Worm (Caenorhabditis elegans): Measurements from ENCODE around the gene spcs-3.

Gene spcs-3

DNA sequence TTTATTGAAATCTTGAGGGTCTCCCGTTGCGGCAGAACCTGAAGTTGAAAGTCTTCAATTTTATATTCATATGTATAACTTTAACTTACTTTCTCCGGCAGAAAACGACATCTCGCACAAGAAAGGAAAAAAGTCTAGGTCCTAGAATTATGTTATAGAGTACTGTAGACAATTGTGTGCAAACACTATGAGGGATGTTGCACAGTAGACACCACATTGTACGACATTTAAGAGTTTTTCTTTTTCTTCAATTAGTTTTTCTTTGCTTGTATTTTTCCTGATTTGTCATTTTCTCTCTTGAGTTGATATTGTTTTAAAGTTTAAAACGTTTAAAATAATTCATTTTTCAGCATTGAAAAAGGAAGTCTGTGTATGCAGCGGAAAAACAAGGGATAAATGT, 40.5 kb downstream of the spcs-3 start, which contains the start of the genes K06H7.7 and grp-1:
TSS of gene K06H7.7 (minus strand) at position 121 of the 400 bp plus-strand sequence.
TSS of gene grp-1 (plus strand) at position 351 of the 400 bp plus-strand sequence.
- TF ChIP-seq pha-4 (tag; optimal IDR thresholded peaks at IDR 0.05), result peak; percentile 29
- TF ChIP-seq ceh-39 (tag; optimal IDR thresholded peaks at IDR 0.05), result no peak
- peak; percentile 82 for TF ChIP-seq ces-1 (GFP tag; optimal IDR thresholded peaks at IDR 0.05)
- peak; percentile 25 for TF ChIP-seq mep-1 (tag; optimal IDR thresholded peaks at IDR 0.05)
- peak; percentile 98 for TF ChIP-seq lsy-2 (tag; optimal IDR thresholded peaks at IDR 0.05)
- no peak for TF ChIP-seq ztf-11 (tag; optimal IDR thresholded peaks at IDR 0.05)
- no peak for TF ChIP-seq zip-8 (tag; optimal IDR thresholded peaks at IDR 0.05)
- no peak for TF ChIP-seq unc-62 (GFP tag; optimal IDR thresholded peaks at IDR 0.05)
- TF ChIP-seq lin-32 (GFP tag; optimal IDR thresholded peaks at IDR 0.05), result no peak

- no peak for TF ChIP-seq unc-39 (tag; optimal IDR thresholded peaks at IDR 0.05)
- no peak for TF ChIP-seq mep-1 (tag; optimal IDR thresholded peaks at IDR 0.05)
- TF ChIP-seq ceh-39 (tag; optimal IDR thresholded peaks at IDR 0.05), result no peak
Measured at ce11 chrIII:8088235-8088634, 43.4 kb downstream of the spcs-3 start, which contains the start of gene vms-1. TSS of gene vms-1 (plus strand) at chrIII:8088535.

DNA sequence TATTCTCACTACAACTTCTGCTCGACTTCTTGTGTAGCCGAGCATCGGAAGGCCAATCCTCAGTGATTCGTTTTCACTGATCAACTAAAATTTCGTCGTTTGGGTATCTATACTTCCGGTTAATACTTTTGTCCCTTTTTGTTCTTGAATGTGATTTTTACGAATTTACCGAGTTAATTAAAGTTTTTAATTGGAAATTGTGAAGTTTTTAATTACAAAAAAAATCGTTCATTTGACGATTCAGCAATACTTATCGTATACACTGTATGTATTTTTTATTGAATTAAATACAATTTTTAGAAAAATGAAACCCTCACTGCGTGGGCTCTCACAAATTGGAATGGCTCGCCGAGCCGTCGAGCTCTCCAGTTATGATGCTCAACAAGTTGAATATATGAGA, 46.6 kb downstream of the spcs-3 start, which contains the start of gene idi-1:
TSS of gene idi-1 (plus strand) at position 301 of the 400 bp plus-strand sequence.
- TF ChIP-seq flh-1 (GFP tag; optimal IDR thresholded peaks at IDR 0.05) (no peak), bed-3 (GFP tag; optimal IDR thresholded peaks at IDR 0.05) (no peak), ceh-43 (GFP tag; optimal IDR thresholded peaks at IDR 0.05) (no peak), unc-62 (GFP tag; optimal IDR thresholded peaks at IDR 0.05) (no peak), nhr-12 (tag; optimal IDR thresholded peaks at IDR 0.05) (no peak), nhr-28 (tag; optimal IDR thresholded peaks at IDR 0.05) (no peak), nhr-76 (tag; optimal IDR thresholded peaks at IDR 0.05) (no peak), cnd-1 (tag; optimal IDR thresholded peaks at IDR 0.05) (no peak)

- TF ChIP-seq nhr-76 (tag; optimal IDR thresholded peaks at IDR 0.05) (no peak), nhr-2 (tag; optimal IDR thresholded peaks at IDR 0.05) (no peak), nhr-237 (tag; optimal IDR thresholded peaks at IDR 0.05) (peak; percentile 53), nhr-12 (tag; optimal IDR thresholded peaks at IDR 0.05) (no peak), mls-2 (tag; optimal IDR thresholded peaks at IDR 0.05) (peak; percentile 19), lsy-2 (tag; optimal IDR thresholded peaks at IDR 0.05) (peak; percentile 77), elt-3 (tag; optimal IDR thresholded peaks at IDR 0.05) (no peak), sem-2 (GFP tag; optimal IDR thresholded peaks at IDR 0.05) (no peak), blmp-1 (tag; optimal IDR thresholded peaks at IDR 0.05) (no peak), mep-1 (tag; optimal IDR thresholded peaks at IDR 0.05) (peak; percentile 84), M03D4.4 (tag; optimal IDR thresholded peaks at IDR 0.05) (no peak), unc-62 (GFP tag; optimal IDR thresholded peaks at IDR 0.05) (peak; percentile 74), mab-5 (tag; optimal IDR thresholded peaks at IDR 0.05) (no peak), drap-1 (GFP tag; optimal IDR thresholded peaks at IDR 0.05) (no peak), ceh-43 (GFP tag; optimal IDR thresholded peaks at IDR 0.05) (no peak), nhr-28 (tag; optimal IDR thresholded peaks at IDR 0.05) (no peak), zip-8 (tag; optimal IDR thresholded peaks at IDR 0.05) (no peak), cnd-1 (tag; optimal IDR thresholded peaks at IDR 0.05) (no peak), ceh-83 (GFP tag; optimal IDR thresholded peaks at IDR 0.05) (no peak), hlh-1 (tag; optimal IDR thresholded peaks at IDR 0.05) (peak; percentile 53), elt-1 (tag; optimal IDR thresholded peaks at IDR 0.05; ENCODE audit: borderline replicate concordance, insufficient read depth) (no peak), lin-13 (tag; optimal IDR thresholded peaks at IDR 0.05) (no peak), pha-4 (tag; optimal IDR thresholded peaks at IDR 0.05) (peak; percentile 74), bed-3 (GFP tag; optimal IDR thresholded peaks at IDR 0.05) (no peak), snpc-4 (tag; optimal IDR thresholded peaks at IDR 0.05) (no peak), sptf-1 (tag; optimal IDR thresholded peaks at IDR 0.05) (no peak), lin-32 (GFP tag; optimal IDR thresholded peaks at IDR 0.05) (no peak), unc-120 (tag; optimal IDR thresholded peaks at IDR 0.05; ENCODE audit: poor library complexity, severe bottlenecking) (no peak), tbx-8 (GFP tag; optimal IDR thresholded peaks at IDR 0.05) (no peak), unc-39 (tag; optimal IDR thresholded peaks at IDR 0.05) (no peak), ztf-11 (tag; optimal IDR thresholded peaks at IDR 0.05) (no peak), ces-1 (GFP tag; optimal IDR thresholded peaks at IDR 0.05) (peak; percentile 91), flh-1 (GFP tag; optimal IDR thresholded peaks at IDR 0.05) (no peak), ceh-39 (tag; optimal IDR thresholded peaks at IDR 0.05) (no peak), ham-2 (GFP tag; optimal IDR thresholded peaks at IDR 0.05) (no peak)
Measured at ce11 chrIII:8093079-8093623, 48.3 kb downstream of the spcs-3 start, which contains the start of gene K06H7.2. TSS of gene K06H7.2 (plus strand) at chrIII:8093573.

Measured in whole organism, mixed stage, embryonic.